Worm (Caenorhabditis elegans) whole organism, L1 larva: ENCODE results near the gene nuo-1.
A peak's percentile ranks its signal among the peaks of the same experiment; 100 is the strongest.

Experiments
- F16B12.6 ChIP-seq: fragments of 150-350 bp; optimal IDR thresholded peaks from 2 replicates; lab custom pipeline; 2014; ENCODE audit warnings: missing biosample characterization, missing genetic modification characterization
- Y116A8C.19 ChIP-seq: sonication (generic microtip); optimal IDR thresholded peaks from 2 replicates; lab custom pipeline; 2016; ENCODE audit warnings: missing compliant biosample characterization, missing genetic modification characterization, borderline replicate concordance
- aha-1 ChIP-seq: fragments of 150-350 bp; optimal IDR thresholded peaks from 2 replicates; lab custom pipeline; 2014; ENCODE audit warnings: missing biosample characterization, missing genetic modification characterization
- alr-1 ChIP-seq: fragments of 200-800 bp; sonication (Bioruptor generic); optimal IDR thresholded peaks from 2 replicates; lab custom pipeline; 2018; ENCODE audit warnings: borderline replicate concordance, mild to moderate bottlenecking, missing genetic modification characterization, missing compliant biosample characterization
- aly-2 ChIP-seq: fragments of 150-350 bp; optimal IDR thresholded peaks from 2 replicates; lab custom pipeline; 2014; ENCODE audit warnings: missing biosample characterization, missing genetic modification characterization
- ceh-63 ChIP-seq: fragments of 200-800 bp; sonication (Bioruptor generic); optimal IDR thresholded peaks from 2 replicates; lab custom pipeline; 2018; ENCODE audit warnings: mild to moderate bottlenecking, missing genetic modification characterization, missing compliant biosample characterization
- ceh-82 ChIP-seq, 3 experiments: fragments of 150-350 bp in 1 of 3; sonication (generic microtip) in 2 of 3; optimal IDR thresholded peaks; 2 replicates each; lab custom pipeline; 2014 to 2017; ENCODE audit warnings: missing biosample characterization in 3 of 3, missing genetic modification characterization in 3 of 3
- ceh-88 ChIP-seq: fragments of 200-800 bp; sonication (Bioruptor generic); IDR thresholded peaks from 2 replicates; pipeline ENCODE4 v1.3.6; 2022; ENCODE audit warnings: missing genetic modification characterization, missing compliant biosample characterization
- ceh-90 ChIP-seq: sonication (generic microtip); optimal IDR thresholded peaks from 2 replicates; lab custom pipeline; 2016; ENCODE audit warnings: missing genetic modification characterization, missing compliant biosample characterization
- ces-1 ChIP-seq: fragments of 150-350 bp; optimal IDR thresholded peaks from 2 replicates; lab custom pipeline; 2014; ENCODE audit warnings: missing biosample characterization, missing genetic modification reagents, missing genetic modification characterization
- dpl-1 ChIP-seq, 3 experiments: fragments of 150-350 bp in 2 of 3; sonication (generic microtip) in 1 of 3; optimal IDR thresholded peaks; 2 replicates each; lab custom pipeline; 2014 to 2017; ENCODE audit warnings: missing biosample characterization in 3 of 3, missing genetic modification characterization in 3 of 3, missing genetic modification reagents in 3 of 3
- dsc-1 ChIP-seq: sonication (generic microtip); optimal IDR thresholded peaks from 2 replicates; lab custom pipeline; 2016; ENCODE audit warnings: mild to moderate bottlenecking, missing genetic modification characterization, missing compliant biosample characterization
- efl-1 ChIP-seq, 4 experiments: fragments of 150-350 bp; optimal IDR thresholded peaks in 3 of 4; peaks in 1 of 4; 1 replicate in 1 of 4; 2 replicates in 3 of 4; lab custom pipeline; 2014; ENCODE audit warnings: missing biosample characterization in 2 of 4, missing genetic modification characterization in 2 of 4, missing genetic modification reagents in 2 of 4
- efl-3 ChIP-seq: fragments of 200-800 bp; sonication (Bioruptor generic); optimal IDR thresholded peaks from 2 replicates; lab custom pipeline; 2018; ENCODE audit warnings: mild to moderate bottlenecking, missing genetic modification characterization, missing compliant biosample characterization
- fkh-10 ChIP-seq: sonication (generic microtip); optimal IDR thresholded peaks from 2 replicates; lab custom pipeline; 2017; ENCODE audit warnings: missing biosample characterization, missing genetic modification reagents, missing genetic modification characterization
- fkh-4 ChIP-seq: sonication (generic microtip); optimal IDR thresholded peaks from 2 replicates; lab custom pipeline; 2016; ENCODE audit warnings: missing compliant biosample characterization, missing genetic modification characterization, borderline replicate concordance
- fkh-8 ChIP-seq: sonication (generic microtip); optimal IDR thresholded peaks from 2 replicates; lab custom pipeline; 2016; ENCODE audit warnings: mild to moderate bottlenecking, missing genetic modification characterization, missing compliant biosample characterization
- grh-1 ChIP-seq: fragments of 200-800 bp; sonication (Bioruptor generic); IDR thresholded peaks from 2 replicates; pipeline ENCODE4 v1.3.6; 2022; ENCODE audit warnings: missing genetic modification reagents, missing genetic modification characterization, missing compliant biosample characterization
- hpl-2 ChIP-seq: fragments of 150-350 bp; optimal IDR thresholded peaks from 2 replicates; lab custom pipeline; 2014; ENCODE audit warnings: missing biosample characterization, missing genetic modification reagents, missing genetic modification characterization
- irx-1 ChIP-seq: sonication (generic microtip); optimal IDR thresholded peaks from 2 replicates; lab custom pipeline; 2016; ENCODE audit warnings: missing genetic modification characterization, missing compliant biosample characterization
- lin-14 ChIP-seq: fragments of 200-800 bp; sonication (Bioruptor generic); optimal IDR thresholded peaks from 2 replicates; lab custom pipeline; 2018; ENCODE audit warnings: mild to moderate bottlenecking, missing genetic modification characterization, moderate library complexity, missing compliant biosample characterization
- nhr-237 ChIP-seq: fragments of 150-350 bp; optimal IDR thresholded peaks from 2 replicates; lab custom pipeline; 2014; ENCODE audit warnings: missing biosample characterization, missing genetic modification characterization
- nhr-77 ChIP-seq: fragments of 150-350 bp; optimal IDR thresholded peaks from 2 replicates; lab custom pipeline; 2014; ENCODE audit warnings: missing biosample characterization, missing genetic modification characterization
- nhr-90 ChIP-seq: sonication (generic microtip); optimal IDR thresholded peaks from 2 replicates; lab custom pipeline; 2016; ENCODE audit warnings: mild to moderate bottlenecking, missing genetic modification characterization, missing compliant biosample characterization; ENCODE audit not compliant: poor library complexity
- pax-3 ChIP-seq: fragments of 200-800 bp; sonication (Bioruptor generic); optimal IDR thresholded peaks from 2 replicates; lab custom pipeline; 2018; ENCODE audit warnings: mild to moderate bottlenecking, missing genetic modification characterization, moderate library complexity, missing compliant biosample characterization
- rnt-1 ChIP-seq: sonication (generic microtip); optimal IDR thresholded peaks from 2 replicates; lab custom pipeline; 2016; ENCODE audit warnings: mild to moderate bottlenecking, missing genetic modification characterization, moderate library complexity, missing compliant biosample characterization
- skn-1 ChIP-seq: fragments of 150-350 bp; optimal IDR thresholded peaks from 2 replicates; lab custom pipeline; 2014; ENCODE audit warnings: missing biosample characterization, missing genetic modification characterization
- sox-4 ChIP-seq: sonication (generic microtip); optimal IDR thresholded peaks from 2 replicates; lab custom pipeline; 2016; ENCODE audit warnings: missing genetic modification characterization, missing compliant biosample characterization
- sptf-1 ChIP-seq: fragments of 150-350 bp; optimal IDR thresholded peaks from 2 replicates; lab custom pipeline; 2014; ENCODE audit warnings: missing biosample characterization, missing genetic modification characterization
- swsn-7 ChIP-seq: sonication (generic microtip); optimal IDR thresholded peaks from 2 replicates; lab custom pipeline; 2016; ENCODE audit warnings: missing genetic modification characterization, missing compliant biosample characterization
- tbx-2 ChIP-seq: sonication (generic microtip); optimal IDR thresholded peaks from 2 replicates; lab custom pipeline; 2016; ENCODE audit warnings: missing genetic modification characterization, missing compliant biosample characterization
- unc-130 ChIP-seq: fragments of 150-350 bp; optimal IDR thresholded peaks from 2 replicates; lab custom pipeline; 2017; ENCODE audit warnings: missing biosample characterization, missing genetic modification characterization, inconsistent platforms
- unc-30 ChIP-seq: sonication (generic microtip); optimal IDR thresholded peaks from 2 replicates; lab custom pipeline; 2017; ENCODE audit warnings: missing biosample characterization, missing genetic modification characterization
- unc-62 ChIP-seq: fragments of 150-350 bp; optimal IDR thresholded peaks from 2 replicates; lab custom pipeline; 2014; ENCODE audit warnings: missing biosample characterization, missing genetic modification reagents, missing genetic modification characterization
- vab-15 ChIP-seq: sonication (generic microtip); optimal IDR thresholded peaks from 2 replicates; lab custom pipeline; 2017; ENCODE audit warnings: missing genotype, mild to moderate bottlenecking, missing genetic modification characterization, missing compliant biosample characterization
- xbp-1 ChIP-seq: sonication (generic microtip); optimal IDR thresholded peaks from 2 replicates; lab custom pipeline; 2016; ENCODE audit warnings: missing genetic modification characterization, missing compliant biosample characterization
- ztf-11 ChIP-seq, 2 experiments: sonication (generic microtip); optimal IDR thresholded peaks; 2 replicates each; lab custom pipeline; 2016 to 2017; ENCODE audit warnings: missing genetic modification characterization in 2 of 2, missing biosample characterization in 1 of 2, missing compliant biosample characterization in 1 of 2
- ztf-4 ChIP-seq: fragments of 150-350 bp; optimal IDR thresholded peaks from 2 replicates; lab custom pipeline; 2014; ENCODE audit warnings: missing biosample characterization, missing genetic modification characterization

Gene nuo-1

ce11 chrII:11086770-11087169 is 10.9 kb upstream of the nuo-1 start:
- no peak for TF ChIP-seq sox-4
- no peak for TF ChIP-seq skn-1
- no peak for TF ChIP-seq xbp-1 (tag; lab: Kevin White, UChicago)
- no peak for TF ChIP-seq Y116A8C.19 (tag; lab: Kevin White, UChicago)
- TF ChIP-seq dpl-1 (GFP tag; optimal IDR thresholded peaks at IDR 0.05; lab: Kevin White, UChicago) = no peak
- no peak for TF ChIP-seq pax-3
- TF ChIP-seq dsc-1 (tag; lab: Kevin White, UChicago) = no peak
- TF ChIP-seq fkh-10 (GFP tag; lab: Kevin White, UChicago) = no peak
- no peak for TF ChIP-seq ceh-63
- TF ChIP-seq F16B12.6 = no peak
- TF ChIP-seq grh-1 (GFP tag; lab: Robert Waterston, UW) = no peak
- TF ChIP-seq lin-14 (GFP tag; lab: Kevin White, UChicago) = no peak
- no peak for TF ChIP-seq ceh-88
- no peak for TF ChIP-seq ces-1 (GFP tag; lab: Kevin White, UChicago)
- TF ChIP-seq unc-62 (GFP tag; lab: Kevin White, UChicago) = no peak
- TF ChIP-seq, all 84 proteins: peak for 0

- no peak for TF ChIP-seq ztf-4 (tag; lab: Kevin White, UChicago)
- TF ChIP-seq ceh-82 (tag; optimal IDR thresholded peaks at IDR 0.05; lab: Kevin White, UChicago) = no peak
- no peak for TF ChIP-seq ceh-88
- peak; percentile 6 for TF ChIP-seq lin-14 (GFP tag; lab: Kevin White, UChicago)
Measured at ce11 chrII:11088137-11088536, 9.5 kb upstream of the nuo-1 start.

- no peak for TF ChIP-seq efl-3 (GFP tag; lab: Kevin White, UChicago)
- TF ChIP-seq nhr-90 (tag; lab: Kevin White, UChicago) = no peak
- TF ChIP-seq swsn-7 = no peak
- TF ChIP-seq tbx-2 = no peak
- TF ChIP-seq fkh-4 (tag; lab: Kevin White, UChicago) = no peak
- no peak for TF ChIP-seq aha-1 (tag; lab: Kevin White, UChicago)
- no peak for TF ChIP-seq ceh-90
- TF ChIP-seq pax-3 = no peak
- no peak for TF ChIP-seq ztf-11 (tag; optimal IDR thresholded peaks at IDR 0.05; lab: Kevin White, UChicago)
- TF ChIP-seq F16B12.6 = no peak
- no peak for TF ChIP-seq rnt-1 (tag; lab: Kevin White, UChicago)
- no peak for TF ChIP-seq aly-2 (tag; lab: Kevin White, UChicago)
Measured at ce11 chrII:11089356-11089755, 8.3 kb upstream of the nuo-1 start, which contains the start of gene unc-53. unc-53 (minus strand) TSS chrII:11089456.

ce11 chrII:11091577-11091976 is 6.1 kb upstream of the nuo-1 start:
- TF ChIP-seq sptf-1 (tag; lab: Kevin White, UChicago) = no peak
- no peak for TF ChIP-seq ceh-82 (tag; optimal IDR thresholded peaks at IDR 0.05; lab: Kevin White, UChicago)
- no peak for TF ChIP-seq nhr-77 (tag; lab: Kevin White, UChicago)
- TF ChIP-seq alr-1 = no peak
- peak; percentile 75 for TF ChIP-seq fkh-10 (GFP tag; lab: Kevin White, UChicago)
- TF ChIP-seq fkh-8 (tag; lab: Kevin White, UChicago) = no peak
- TF ChIP-seq hpl-2 (GFP tag; lab: Kevin White, UChicago) = no peak
- TF ChIP-seq unc-130 (tag; lab: Kevin White, UChicago) = no peak
- TF ChIP-seq dpl-1 (GFP tag; optimal IDR thresholded peaks at IDR 0.05; lab: Kevin White, UChicago) = no peak
- TF ChIP-seq nhr-90 (tag; lab: Kevin White, UChicago) = no peak
- peak; percentile 69 for TF ChIP-seq lin-14 (GFP tag; lab: Kevin White, UChicago)
- no peak for TF ChIP-seq efl-1 (optimal IDR thresholded peaks at IDR 0.05; lab: Kevin White, UChicago)
- no peak for TF ChIP-seq efl-1 (GFP tag; optimal IDR thresholded peaks at IDR 0.05 in 1 of 2; lab: Kevin White, UChicago)
- TF ChIP-seq vab-15 (tag; lab: Kevin White, UChicago) = no peak
- no peak for TF ChIP-seq irx-1 (tag; lab: Kevin White, UChicago)
- TF ChIP-seq nhr-237 (tag; lab: Kevin White, UChicago) = no peak
- no peak for TF ChIP-seq unc-30 (tag; lab: Kevin White, UChicago)
